Fruit fly (Drosophila melanogaster) whole organism, embryonic: ENCODE results near the gene CG43346.

ENCODE experiments used
- Adf1 ChIP-seq: fragments of 200-800 bp; sonication (Bioruptor generic); IDR thresholded peaks from 2 replicates; pipeline ENCODE4 v1.3.6; 2022; ENCODE audit warnings: missing biosample characterization, missing genetic modification characterization
- Antp ChIP-seq: fragments of 200-800 bp; sonication (Bioruptor generic); optimal IDR thresholded peaks from 3 replicates; lab custom pipeline; 2016; ENCODE audit warnings: missing biosample characterization, missing genetic modification characterization
- BtbVII ChIP-seq: fragments of 200-800 bp; sonication (Bioruptor generic); optimal IDR thresholded peaks from 3 replicates; lab custom pipeline; 2017; ENCODE audit warnings: missing biosample characterization, mild to moderate bottlenecking, missing genetic modification characterization
- CG10543 ChIP-seq: fragments of 200-800 bp; sonication (Bioruptor generic); optimal IDR thresholded peaks from 3 replicates; lab custom pipeline; 2017; ENCODE audit warnings: missing biosample characterization, mild to moderate bottlenecking, missing genetic modification characterization, moderate library complexity
- CG11247 ChIP-seq: fragments of 200-800 bp; sonication (Bioruptor generic); IDR thresholded peaks from 2 replicates; pipeline ENCODE4 v1.3.6; 2022; ENCODE audit warnings: missing biosample characterization, missing genetic modification characterization
- CG11723 ChIP-seq: fragments of 200-800 bp; sonication (Bioruptor generic); optimal IDR thresholded peaks from 2 replicates; lab custom pipeline; 2017; ENCODE audit warnings: missing biosample characterization, mild to moderate bottlenecking, missing genetic modification characterization
- CG12299 ChIP-seq: fragments of 200-800 bp; sonication (Bioruptor generic); optimal IDR thresholded peaks from 2 replicates; lab custom pipeline; 2018; ENCODE audit warnings: missing biosample characterization, mild to moderate bottlenecking, missing genetic modification characterization
- CG1233 ChIP-seq: fragments of 200-800 bp; sonication (Bioruptor generic); optimal IDR thresholded peaks from 4 replicates; lab custom pipeline; 2018; ENCODE audit warnings: missing biosample characterization, mild to moderate bottlenecking, missing genetic modification characterization
- CG13123 ChIP-seq: fragments of 200-800 bp; sonication (Bioruptor generic); optimal IDR thresholded peaks from 2 replicates; lab custom pipeline; 2016; ENCODE audit warnings: missing biosample characterization, missing genetic modification characterization
- CG1647 ChIP-seq: fragments of 200-800 bp; sonication (Bioruptor generic); optimal IDR thresholded peaks from 3 replicates; lab custom pipeline; 2016; ENCODE audit warnings: missing biosample characterization, missing genetic modification characterization
- CG17186 ChIP-seq: fragments of 200-800 bp; sonication (Bioruptor generic); optimal IDR thresholded peaks from 3 replicates; lab custom pipeline; 2017; ENCODE audit warnings: missing biosample characterization, missing genetic modification reagents, missing genetic modification characterization
- CG17385 ChIP-seq: fragments of 200-800 bp; sonication (Bioruptor generic); optimal IDR thresholded peaks from 3 replicates; lab custom pipeline; 2018; ENCODE audit warnings: missing biosample characterization, mild to moderate bottlenecking, missing genetic modification characterization
- CG17612 ChIP-seq: fragments of 200-800 bp; sonication (Bioruptor generic); IDR thresholded peaks from 2 replicates; pipeline ENCODE4 v1.3.6; 2022; ENCODE audit warnings: missing biosample characterization, missing genetic modification characterization
- CG1832 ChIP-seq: fragments of 200-800 bp; sonication (Bioruptor generic); optimal IDR thresholded peaks from 2 replicates; lab custom pipeline; 2017; ENCODE audit warnings: missing biosample characterization, mild to moderate bottlenecking, missing genetic modification characterization, inconsistent platforms
- CG30431 ChIP-seq: fragments of 200-800 bp; sonication (Bioruptor generic); optimal IDR thresholded peaks from 2 replicates; lab custom pipeline; 2017; ENCODE audit warnings: missing biosample characterization, missing genetic modification characterization
- CG42726 ChIP-seq: fragments of 200-800 bp; sonication (Bioruptor generic); IDR thresholded peaks from 2 replicates; pipeline ENCODE4 v1.3.6; 2022; ENCODE audit warnings: missing biosample characterization, missing genetic modification characterization; ENCODE audit not compliant: partially characterized antibody
- CG43689 ChIP-seq: fragments of 200-800 bp; sonication (Bioruptor generic); IDR thresholded peaks from 2 replicates; pipeline ENCODE4 v1.3.6; 2022; ENCODE audit warnings: missing biosample characterization, missing genetic modification characterization
- CG5245 ChIP-seq: fragments of 200-800 bp; sonication (Bioruptor generic); optimal IDR thresholded peaks from 3 replicates; lab custom pipeline; 2016; ENCODE audit warnings: missing biosample characterization, missing genetic modification characterization
- CG6689 ChIP-seq: fragments of 200-800 bp; sonication (Bioruptor generic); IDR thresholded peaks from 2 replicates; pipeline ENCODE4 v1.3.6; 2022; ENCODE audit warnings: missing biosample characterization, missing genetic modification characterization
- CG9215 ChIP-seq: fragments of 200-800 bp; sonication (Bioruptor generic); IDR thresholded peaks from 2 replicates; pipeline ENCODE4 v1.3.6; 2022; ENCODE audit warnings: missing biosample characterization, missing genetic modification characterization
- CG9727 ChIP-seq: fragments of 200-800 bp; sonication (Bioruptor generic); optimal IDR thresholded peaks from 3 replicates; lab custom pipeline; 2017; ENCODE audit warnings: missing biosample characterization, mild to moderate bottlenecking, missing genetic modification characterization
- CoRest ChIP-seq: fragments of 200-800 bp; sonication (Bioruptor generic); optimal IDR thresholded peaks from 3 replicates; lab custom pipeline; 2018; ENCODE audit warnings: missing biosample characterization, mild to moderate bottlenecking, missing genetic modification characterization, moderate library complexity
- Fer1 ChIP-seq: fragments of 200-800 bp; sonication (Bioruptor generic); optimal IDR thresholded peaks from 2 replicates; lab custom pipeline; 2017; ENCODE audit warnings: missing biosample characterization, mild to moderate bottlenecking, missing genetic modification characterization
- H2.0 ChIP-seq: fragments of 200-800 bp; sonication (Bioruptor generic); IDR thresholded peaks from 2 replicates; pipeline ENCODE4 v1.3.6; 2022; ENCODE audit warnings: missing biosample characterization, missing genetic modification characterization
- HLH3B ChIP-seq: fragments of 200-800 bp; sonication (Bioruptor generic); IDR thresholded peaks from 2 replicates; pipeline ENCODE4 v1.3.6; 2022; ENCODE audit warnings: missing biosample characterization, missing genetic modification characterization
- HLH4C ChIP-seq: fragments of 200-800 bp; sonication (Bioruptor generic); IDR thresholded peaks from 3 replicates; pipeline ENCODE4 v1.3.6; 2022; ENCODE audit warnings: missing biosample characterization, missing genetic modification characterization; ENCODE audit not compliant: partially characterized antibody
- Hand ChIP-seq: fragments of 200-800 bp; sonication (Bioruptor generic); optimal IDR thresholded peaks from 2 replicates; lab custom pipeline; 2017; ENCODE audit warnings: mild to moderate bottlenecking, missing biosample characterization, missing genetic modification reagents, missing genetic modification characterization
- Optix ChIP-seq: fragments of 200-800 bp; sonication (Bioruptor generic); IDR thresholded peaks from 3 replicates; pipeline ENCODE4 v1.3.6; 2022; ENCODE audit warnings: missing biosample characterization, missing genetic modification characterization
- Xbp1 ChIP-seq: fragments of 200-800 bp; sonication (Bioruptor generic); optimal IDR thresholded peaks from 3 replicates; lab custom pipeline; 2016; ENCODE audit warnings: missing biosample characterization, mild to moderate bottlenecking, missing genetic modification characterization
- amos ChIP-seq: fragments of 200-800 bp; sonication (Bioruptor generic); IDR thresholded peaks from 2 replicates; pipeline ENCODE4 v1.3.6; 2022; ENCODE audit warnings: missing biosample characterization, missing genetic modification characterization; ENCODE audit not compliant: partially characterized antibody
- ash1 ChIP-seq: fragments of 200-800 bp; sonication (Bioruptor generic); optimal IDR thresholded peaks from 2 replicates; lab custom pipeline; 2018; ENCODE audit warnings: missing biosample characterization, mild to moderate bottlenecking, missing genetic modification characterization
- bigmax ChIP-seq: fragments of 200-800 bp; sonication (Bioruptor generic); optimal IDR thresholded peaks from 2 replicates; lab custom pipeline; 2018; ENCODE audit warnings: missing biosample characterization, mild to moderate bottlenecking, missing genetic modification characterization
- caup ChIP-seq: fragments of 200-800 bp; sonication (Bioruptor generic); optimal IDR thresholded peaks from 3 replicates; lab custom pipeline; 2017; ENCODE audit warnings: missing biosample characterization, mild to moderate bottlenecking, missing genetic modification characterization, moderate library complexity; ENCODE audit not compliant: severe bottlenecking
- crol ChIP-seq: fragments of 200-800 bp; sonication (Bioruptor generic); IDR thresholded peaks from 2 replicates; pipeline ENCODE4 v1.3.6; 2022; ENCODE audit warnings: missing biosample characterization, missing genetic modification characterization
- crp ChIP-seq, 2 experiments: fragments of 200-800 bp; sonication (Bioruptor generic); optimal IDR thresholded peaks; 2 replicates in 1 of 2; 3 replicates in 1 of 2; lab custom pipeline; 2017; ENCODE audit warnings: missing biosample characterization in 2 of 2, missing genetic modification characterization in 2 of 2, mild to moderate bottlenecking in 1 of 2, moderate library complexity in 1 of 2
- eyg ChIP-seq: fragments of 200-800 bp; sonication (Bioruptor generic); optimal IDR thresholded peaks from 3 replicates; lab custom pipeline; 2016; ENCODE audit warnings: missing biosample characterization, missing genetic modification characterization
- fd3F ChIP-seq: fragments of 200-800 bp; sonication (Bioruptor generic); optimal IDR thresholded peaks from 2 replicates; lab custom pipeline; 2018; ENCODE audit warnings: missing biosample characterization, mild to moderate bottlenecking, missing genetic modification characterization, moderate library complexity
- hbn ChIP-seq: fragments of 200-800 bp; sonication (Bioruptor generic); IDR thresholded peaks from 2 replicates; pipeline ENCODE4 v1.3.6; 2022; ENCODE audit warnings: missing biosample characterization, missing genetic modification characterization; ENCODE audit not compliant: partially characterized antibody
- insv ChIP-seq, 2 experiments: fragments of 200-800 bp; sonication (Bioruptor generic); optimal IDR thresholded peaks; 3 replicates each; lab custom pipeline; 2016 to 2018; ENCODE audit warnings: missing biosample characterization in 2 of 2, missing genetic modification characterization in 2 of 2
- lilli ChIP-seq: fragments of 200-800 bp; sonication (Bioruptor generic); optimal IDR thresholded peaks from 3 replicates; lab custom pipeline; 2016; ENCODE audit warnings: missing biosample characterization, missing genetic modification characterization
- lola ChIP-seq, 3 experiments: fragments of >200 bp in 2 of 3; fragments of 200-800 bp in 1 of 3; sonication (Bioruptor generic) in 1 of 3; optimal IDR thresholded peaks; 2 replicates each; lab custom pipeline; 2017 to 2019; ENCODE audit warnings: missing biosample characterization in 3 of 3, missing genetic modification characterization in 3 of 3, mild to moderate bottlenecking in 1 of 3, moderate library complexity in 1 of 3
- onecut ChIP-seq: fragments of 200-800 bp; sonication (Bioruptor generic); IDR thresholded peaks from 2 replicates; pipeline ENCODE4 v1.3.6; 2022; ENCODE audit warnings: missing biosample characterization, missing genetic modification characterization
- p53 ChIP-seq: fragments of 200-800 bp; sonication (Bioruptor generic); optimal IDR thresholded peaks from 2 replicates; lab custom pipeline; 2016; ENCODE audit warnings: missing biosample characterization, missing genetic modification characterization
- pnt ChIP-seq: fragments of 200-800 bp; sonication (Bioruptor generic); optimal IDR thresholded peaks from 3 replicates; lab custom pipeline; 2016; ENCODE audit warnings: missing biosample characterization, missing genetic modification characterization
- row ChIP-seq: fragments of 200-800 bp; sonication (Bioruptor generic); IDR thresholded peaks from 3 replicates; pipeline ENCODE4 v1.3.6; 2022; ENCODE audit warnings: missing biosample characterization, missing genetic modification characterization
- scrt ChIP-seq: fragments of 200-800 bp; sonication (Bioruptor generic); optimal IDR thresholded peaks from 2 replicates; lab custom pipeline; 2018; ENCODE audit warnings: missing biosample characterization, mild to moderate bottlenecking, missing genetic modification characterization, moderate library complexity
- sisA ChIP-seq: fragments of 200-800 bp; sonication (Bioruptor generic); IDR thresholded peaks from 2 replicates; pipeline ENCODE4 v1.3.6; 2022; ENCODE audit warnings: missing biosample characterization, missing genetic modification characterization
- slp2 ChIP-seq: fragments of 200-800 bp; sonication (Bioruptor generic); optimal IDR thresholded peaks from 2 replicates; lab custom pipeline; 2016; ENCODE audit warnings: missing biosample characterization, missing genetic modification characterization
- ssp ChIP-seq: fragments of 200-800 bp; sonication (Bioruptor generic); IDR thresholded peaks from 2 replicates; pipeline ENCODE4 v1.3.6; 2022; ENCODE audit warnings: missing biosample characterization, missing genetic modification characterization
- z ChIP-seq: fragments of 200-800 bp; sonication (Bioruptor generic); IDR thresholded peaks from 3 replicates; pipeline ENCODE4 v1.3.6; 2022; ENCODE audit warnings: missing biosample characterization, missing genetic modification characterization

The CG43346 gene

DNA sequence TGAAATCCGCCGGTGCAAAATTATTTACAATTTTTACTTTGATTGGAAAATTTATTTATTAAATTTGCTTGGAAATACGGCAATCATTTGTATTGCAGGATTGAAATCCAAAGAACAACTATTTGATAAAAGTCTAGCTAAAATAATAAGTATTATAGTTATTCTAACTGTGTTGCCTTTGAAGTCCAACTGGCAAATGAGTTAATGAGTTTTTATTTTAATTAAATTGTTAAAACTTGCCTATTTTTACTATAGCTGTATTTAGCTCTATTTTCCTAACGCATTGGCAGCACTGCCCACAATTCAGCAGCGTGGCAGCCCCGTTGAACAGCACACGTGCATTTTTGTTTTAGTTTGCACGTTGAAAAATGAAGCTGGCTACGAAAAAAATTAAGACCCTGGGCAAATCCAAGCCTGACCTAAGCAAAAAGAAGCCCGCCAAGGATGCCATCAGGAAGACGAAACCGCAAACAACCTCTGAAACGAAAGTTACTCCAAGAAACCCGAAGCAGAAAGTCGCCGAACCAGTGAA lies 5.0 kb downstream of the CG43346 start, which contains the start of gene Noc2 (continued):
- TF ChIP-seq CG1647 (GFP tag; lab: Kevin White, UChicago): peak; percentile 25
- TF ChIP-seq Xbp1 (GFP tag; lab: Kevin White, UChicago): peak; percentile 63
- TF ChIP-seq lola (GFP tag; optimal IDR thresholded peaks at IDR 0.05; lab: Kevin White, UChicago): peak in 1 of 3 experiments; percentile 30
- TF ChIP-seq HLH3B (GFP tag; lab: Robert Waterston, UW): 0 out of 2 replicates have a peak, but pooled peaks have one; percentile 19
- TF ChIP-seq CG30431 (GFP tag; lab: Kevin White, UChicago): no peak
- no peak for TF ChIP-seq slp2
- peak; percentile 17; the same call in 1 of the 2 replicates for TF ChIP-seq CG6689
- TF ChIP-seq eyg (GFP tag; lab: Kevin White, UChicago): no peak
- TF ChIP-seq CG11723: no peak
- TF ChIP-seq insv (GFP tag; optimal IDR thresholded peaks at IDR 0.05; lab: Kevin White, UChicago): no peak
- TF ChIP-seq CG17186 (GFP tag; lab: Kevin White, UChicago): no peak
- no peak for TF ChIP-seq Optix (GFP tag; lab: Robert Waterston, UW)
- no peak for TF ChIP-seq scrt
- no peak for TF ChIP-seq HLH4C
- TF ChIP-seq CG17385 (GFP tag; lab: Kevin White, UChicago): peak; percentile 25
- TF ChIP-seq lilli: peak; percentile 52
- no peak for TF ChIP-seq CG1832 (GFP tag; lab: Kevin White, UChicago)
- no peak for TF ChIP-seq CG43689 (GFP tag; lab: Robert Waterston, UW)
- TF ChIP-seq ssp (GFP tag; lab: Robert Waterston, UW): peak; percentile 28; the same call in 1 of the 2 replicates
- TF ChIP-seq row (GFP tag; lab: Robert Waterston, UW): peak; percentile 70
- TF ChIP-seq onecut (GFP tag; lab: Robert Waterston, UW): no peak
- TF ChIP-seq amos (GFP tag; lab: Robert Waterston, UW): peak; percentile 4; the same call in 1 of the 2 replicates
- peak; percentile 29 for TF ChIP-seq fd3F (GFP tag; lab: Kevin White, UChicago)
- peak; percentile 4 for TF ChIP-seq Fer1
- no peak for TF ChIP-seq hbn
- TF ChIP-seq CG9727 (GFP tag; lab: Kevin White, UChicago): peak; percentile 33
- no peak for TF ChIP-seq z (GFP tag; lab: Robert Waterston, UW)
- TF ChIP-seq CG13123 (GFP tag; lab: Kevin White, UChicago): no peak
- TF ChIP-seq crol: no peak
- TF ChIP-seq sisA (GFP tag; lab: Robert Waterston, UW): peak; percentile 64
- TF ChIP-seq bigmax (GFP tag; lab: Kevin White, UChicago): peak; percentile 11
- 0 out of 2 replicates have a peak, but pooled peaks have one; percentile 4 for TF ChIP-seq CG11247 (GFP tag; lab: Robert Waterston, UW)
- peak; percentile 21 for TF ChIP-seq pnt (GFP tag; lab: Kevin White, UChicago)
- no peak for TF ChIP-seq Adf1 (GFP tag; lab: Robert Waterston, UW)
- peak; percentile 37 for TF ChIP-seq Antp (GFP tag; lab: Kevin White, UChicago)
- TF ChIP-seq CG12299 (tag; lab: Kevin White, UChicago): no peak
- no peak for TF ChIP-seq Hand (GFP tag; lab: Kevin White, UChicago)
- TF ChIP-seq CG17612 (GFP tag; lab: Robert Waterston, UW): no peak
- TF ChIP-seq BtbVII (GFP tag; lab: Kevin White, UChicago): no peak
- peak; percentile 52; the same call in 1 of the 2 replicates for TF ChIP-seq H2.0
- peak; percentile 45 for TF ChIP-seq CG10543 (GFP tag; lab: Kevin White, UChicago)
- no peak for TF ChIP-seq crp (GFP tag; optimal IDR thresholded peaks at IDR 0.05; lab: Kevin White, UChicago)
- peak; percentile 36; the same call in 1 of the 2 replicates for TF ChIP-seq CG9215 (GFP tag; lab: Robert Waterston, UW)
- no peak for TF ChIP-seq CG1233 (GFP tag; lab: Kevin White, UChicago)
- TF ChIP-seq p53 (GFP tag; lab: Kevin White, UChicago): no peak
- no peak for TF ChIP-seq caup
- peak; percentile 26 for TF ChIP-seq CG5245 (GFP tag; lab: Kevin White, UChicago)
- TF ChIP-seq CG42726 (GFP tag; lab: Robert Waterston, UW): no peak
- TF ChIP-seq ash1 (GFP tag; lab: Kevin White, UChicago): no peak
- peak; percentile 60 for TF ChIP-seq CoRest (tag; lab: Kevin White, UChicago)
